Worm (Caenorhabditis elegans): ENCODE data around the gene exc-9.
"Not testable (repeated sequence)": the region's sequence is repeated elsewhere in the genome, so short reads cannot be mapped to it uniquely, and the experiment has no call there.

The exc-9 gene

DNA sequence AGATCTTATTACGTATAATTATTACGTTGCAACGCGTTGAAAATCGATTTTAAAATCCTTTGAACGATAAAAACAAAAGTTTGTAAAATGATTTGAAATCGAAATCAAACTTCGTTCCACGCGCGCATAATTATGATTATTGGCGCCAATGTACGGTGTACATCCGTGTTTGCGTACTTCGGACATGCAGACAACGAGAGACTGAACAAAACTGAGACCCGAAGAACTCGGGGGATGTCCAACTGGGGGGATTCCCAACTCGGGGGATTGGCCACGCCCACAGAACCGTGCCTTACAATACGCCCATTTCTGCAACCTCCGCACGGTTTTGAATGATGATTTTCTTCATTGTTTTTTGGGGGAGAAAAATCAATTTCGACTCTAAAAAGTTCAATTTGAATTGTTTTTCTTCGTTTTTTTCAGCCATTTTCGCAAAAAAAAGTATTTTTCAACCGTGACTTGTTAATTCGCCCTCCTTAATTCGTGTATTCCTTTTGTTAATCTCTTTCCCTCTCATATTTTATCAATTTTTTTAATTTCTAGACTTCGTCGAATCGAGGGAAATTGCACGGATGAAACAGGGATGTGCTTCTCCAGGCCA, 6.2 kb upstream of the exc-9 start, which contains the start of gene F20D12.12 (continued):
- TF ChIP-seq mes-2 (tag; optimal IDR thresholded peaks at IDR 0.05; ENCODE audit: poor library complexity, severe bottlenecking) (peak; percentile 91), unc-130 (GFP tag; optimal IDR thresholded peaks at IDR 0.05) (peak; percentile 83), lim-7 (GFP tag; IDR thresholded peaks at IDR 0.05) (peak; percentile 50; the same call in 1 of the 2 replicates), lin-1 (GFP tag; IDR thresholded peaks at IDR 0.05) (peak; percentile 85), unc-62 (GFP tag; optimal IDR thresholded peaks at IDR 0.05 in 1 of 2) (peak in 1 of 2 experiments; percentile 45), hlh-11 (tag; optimal IDR thresholded peaks at IDR 0.05) (peak; percentile 68), madf-5 (GFP tag; IDR thresholded peaks at IDR 0.05) (peak in 1 of 2 experiments; percentile 68; a peak in 1 of 4 replicates), duxl-1 (tag; optimal IDR thresholded peaks at IDR 0.05; ENCODE audit: poor library complexity) (peak; percentile 5), hmg-1.1 (GFP tag; IDR thresholded peaks at IDR 0.05) (peak; percentile 94), nhr-42 (GFP tag; IDR thresholded peaks at IDR 0.05) (peak; percentile 83; the same call in 1 of the 2 replicates), dve-1 (tag; optimal IDR thresholded peaks at IDR 0.05; ENCODE audit: insufficient read depth) (peak; percentile 54), zfp-3 (GFP tag; conservative IDR thresholded peaks at IDR 0.05) (peak; percentile 80), madf-9 (GFP tag; conservative IDR thresholded peaks at IDR 0.05) (peak; percentile 71; the same call in 1 of the 2 replicates), mep-1 (tag; optimal IDR thresholded peaks at IDR 0.05) (peak; percentile 45), nhr-6 (tag; optimal IDR thresholded peaks at IDR 0.05) (peak; percentile 68), tra-1 (GFP tag; IDR thresholded peaks at IDR 0.05) (peak; percentile 87; the same call in 1 of the 2 replicates), Y75B8A.6 (GFP tag; IDR thresholded peaks at IDR 0.05) (0 out of 2 replicates have a peak, but pooled peaks have one; percentile 39), aha-1 (tag) (peak; percentile 95), T26A8.4 (GFP tag; IDR thresholded peaks at IDR 0.05) (peak; percentile 81), ceh-44 (GFP tag; IDR thresholded peaks at IDR 0.05) (peak; percentile 96), saeg-2 (GFP tag; IDR thresholded peaks at IDR 0.05) (0 out of 2 replicates have a peak, but pooled peaks have one; percentile 62), dmd-9 (GFP tag; IDR thresholded peaks at IDR 0.05) (peak; percentile 71; the same call in 1 of the 2 replicates)
- not testable (repeated sequence) for TF ChIP-seq unc-62 (tag; optimal IDR thresholded peaks at IDR 0.05)

DNA sequence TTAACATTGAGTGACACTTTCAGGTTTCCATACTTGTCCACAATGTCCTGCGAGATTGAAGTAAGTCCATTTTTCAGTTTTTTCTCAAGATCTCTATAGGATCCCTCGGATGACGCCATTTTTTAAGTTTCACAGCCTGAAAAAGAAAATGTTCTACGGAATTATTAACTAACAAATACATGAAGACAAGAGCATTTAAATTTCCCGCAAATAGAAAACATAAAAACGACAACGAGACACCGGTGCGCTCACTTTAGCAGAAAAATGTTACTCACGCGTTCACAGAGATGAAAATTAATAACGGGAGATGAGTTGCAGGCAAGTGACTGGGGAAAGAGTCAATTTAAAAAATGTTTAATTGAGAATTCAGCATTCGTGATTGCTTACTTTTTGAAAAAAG, 5.6 kb upstream of the exc-9 start, which contains the start of gene czw-1:
TSS of gene czw-1 (minus strand) at position 369 of the 400 bp plus-strand sequence.
- TF ChIP-seq saeg-2 (GFP tag; IDR thresholded peaks at IDR 0.05) = no peak
- no peak for TF ChIP-seq F10B5.3 (tag; optimal IDR thresholded peaks at IDR 0.05)
- TF ChIP-seq nhr-237 (tag; optimal IDR thresholded peaks at IDR 0.05) = no peak
- TF ChIP-seq ztf-11 (tag; optimal IDR thresholded peaks at IDR 0.05) = no peak
- peak; percentile 71 for TF ChIP-seq T20F7.1 (GFP tag; optimal IDR thresholded peaks at IDR 0.05)
- TF ChIP-seq zip-11 (GFP tag; IDR thresholded peaks at IDR 0.05) = no peak
- TF ChIP-seq hlh-11 (tag; optimal IDR thresholded peaks at IDR 0.05) = no peak
- no peak for TF ChIP-seq daf-16 (GFP tag; optimal IDR thresholded peaks at IDR 0.05)
- no peak for TF ChIP-seq daf-16 (tag; optimal IDR thresholded peaks at IDR 0.05)
- TF ChIP-seq mes-2 (tag; optimal IDR thresholded peaks at IDR 0.05; ENCODE audit: poor library complexity, severe bottlenecking) = peak; percentile 12
- TF ChIP-seq madf-9 (GFP tag; conservative IDR thresholded peaks at IDR 0.05) = no peak
- TF ChIP-seq set-16 (GFP tag; IDR thresholded peaks at IDR 0.05) = no peak
- TF ChIP-seq mdl-1 (tag; optimal IDR thresholded peaks at IDR 0.05) = no peak
- TF ChIP-seq arid-1 (GFP tag; conservative IDR thresholded peaks at IDR 0.05) = no peak
- TF ChIP-seq egl-27 (tag; optimal IDR thresholded peaks at IDR 0.05) = no peak
- no peak for TF ChIP-seq ceh-44 (GFP tag; IDR thresholded peaks at IDR 0.05)

DNA sequence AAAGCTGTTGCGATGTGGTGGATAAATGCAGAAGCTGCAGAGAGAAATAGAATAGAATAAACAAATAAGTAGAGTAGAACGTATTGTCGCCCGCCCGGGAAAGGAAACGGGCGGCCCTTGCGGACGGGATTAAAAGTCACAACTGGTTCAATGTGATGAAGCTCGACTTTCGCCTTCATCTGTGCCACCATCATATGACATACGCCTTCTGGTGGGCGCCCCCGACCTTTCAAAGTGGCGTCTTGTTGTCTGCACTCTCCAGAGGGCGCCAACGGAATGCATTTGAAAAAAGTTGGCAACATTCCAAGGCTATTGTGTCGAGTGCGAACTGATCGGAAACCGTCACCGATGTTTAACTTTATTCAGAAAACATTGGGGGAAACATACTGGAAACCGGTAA, 2.5 kb upstream of the exc-9 start:
- TF ChIP-seq mep-1 (tag; optimal IDR thresholded peaks at IDR 0.05) (peak; percentile 28), hlh-30 (tag; optimal IDR thresholded peaks at IDR 0.05; ENCODE audit: insufficient read depth) (peak; percentile 57), F37D6.2 (tag; optimal IDR thresholded peaks at IDR 0.05) (no peak), unc-62 (GFP tag; optimal IDR thresholded peaks at IDR 0.05 in 1 of 2) (peak in 1 of 2 experiments; percentile 61), unc-62 (tag; optimal IDR thresholded peaks at IDR 0.05) (no peak)
